Worm (Caenorhabditis elegans) whole organism, late embryonic: ENCODE data around the gene C16A3.2.

Experiments
- K02D7.2 ChIP-seq: sonication (generic microtip); optimal IDR thresholded peaks from 2 replicates; lab custom pipeline; 2017; ENCODE audit warnings: mild to moderate bottlenecking, missing genetic modification characterization, missing compliant biosample characterization
- K09A11.1 ChIP-seq: sonication (generic microtip); optimal IDR thresholded peaks from 2 replicates; lab custom pipeline; 2017; ENCODE audit warnings: antibody characterized with exemption, mild to moderate bottlenecking, missing genetic modification characterization, missing compliant biosample characterization; ENCODE audit not compliant: insufficient read depth
- T23F11.4 ChIP-seq: fragments of 200-800 bp; sonication (Bioruptor generic); optimal IDR thresholded peaks from 2 replicates; lab custom pipeline; 2018; ENCODE audit warnings: mild to moderate bottlenecking, missing genetic modification characterization, missing compliant biosample characterization
- ahr-1 ChIP-seq: sonication (generic microtip); optimal IDR thresholded peaks from 2 replicates; lab custom pipeline; 2016; ENCODE audit warnings: missing genetic modification characterization, missing compliant biosample characterization
- ceh-14 ChIP-seq: sonication (generic microtip); optimal IDR thresholded peaks from 2 replicates; lab custom pipeline; 2016; ENCODE audit warnings: missing genotype, missing genetic modification characterization, missing compliant biosample characterization
- ceh-18 ChIP-seq: sonication (generic microtip); optimal IDR thresholded peaks from 2 replicates; lab custom pipeline; 2016; ENCODE audit warnings: missing genetic modification characterization, missing compliant biosample characterization
- ceh-19 ChIP-seq: fragments of 200-800 bp; sonication (Bioruptor generic); optimal IDR thresholded peaks from 2 replicates; lab custom pipeline; 2018; ENCODE audit warnings: mild to moderate bottlenecking, missing genetic modification characterization, missing compliant biosample characterization
- ceh-2 ChIP-seq: sonication (generic microtip); optimal IDR thresholded peaks from 2 replicates; lab custom pipeline; 2016; ENCODE audit warnings: missing genotype, missing genetic modification characterization, missing compliant biosample characterization
- ceh-24 ChIP-seq: sonication (generic microtip); optimal IDR thresholded peaks from 2 replicates; lab custom pipeline; 2016; ENCODE audit warnings: mild to moderate bottlenecking, missing genetic modification characterization, missing compliant biosample characterization
- ceh-31 ChIP-seq: sonication (generic microtip); optimal IDR thresholded peaks from 2 replicates; lab custom pipeline; 2016; ENCODE audit warnings: missing genetic modification characterization, missing compliant biosample characterization
- ceh-48 ChIP-seq: sonication (generic microtip); optimal IDR thresholded peaks from 2 replicates; lab custom pipeline; 2016; ENCODE audit warnings: missing genetic modification characterization, inconsistent platforms, missing compliant biosample characterization
- ceh-6 ChIP-seq: fragments of 200-800 bp; sonication (Bioruptor generic); optimal IDR thresholded peaks from 2 replicates; lab custom pipeline; 2018; ENCODE audit warnings: mild to moderate bottlenecking, missing genetic modification characterization, missing compliant biosample characterization
- ceh-9 ChIP-seq: sonication (generic microtip); optimal IDR thresholded peaks from 2 replicates; lab custom pipeline; 2016; ENCODE audit warnings: mild to moderate bottlenecking, missing genetic modification characterization, inconsistent platforms, missing compliant biosample characterization
- dmd-4 ChIP-seq: sonication (generic microtip); optimal IDR thresholded peaks from 2 replicates; lab custom pipeline; 2016; ENCODE audit warnings: borderline replicate concordance, missing genetic modification characterization, missing compliant biosample characterization
- dve-1 ChIP-seq: sonication (generic microtip); optimal IDR thresholded peaks from 2 replicates; lab custom pipeline; 2017; ENCODE audit warnings: antibody characterized with exemption, mild to moderate bottlenecking, missing genetic modification characterization, missing compliant biosample characterization
- elt-2 ChIP-seq: sonication (generic microtip); optimal IDR thresholded peaks from 2 replicates; lab custom pipeline; 2016; ENCODE audit warnings: missing genetic modification reagents, missing genetic modification characterization, missing compliant biosample characterization
- ets-4 ChIP-seq: sonication (generic microtip); optimal IDR thresholded peaks from 2 replicates; lab custom pipeline; 2016; ENCODE audit warnings: missing genetic modification characterization, missing compliant biosample characterization
- eyg-1 ChIP-seq: sonication (generic microtip); optimal IDR thresholded peaks from 2 replicates; lab custom pipeline; 2016; ENCODE audit warnings: missing genotype, missing genetic modification characterization, missing compliant biosample characterization
- fax-1 ChIP-seq: sonication (generic microtip); optimal IDR thresholded peaks from 2 replicates; lab custom pipeline; 2016; ENCODE audit warnings: missing genotype, missing genetic modification characterization, missing compliant biosample characterization
- fkh-10 ChIP-seq: fragments of 150-350 bp; optimal IDR thresholded peaks from 2 replicates; lab custom pipeline; 2014; ENCODE audit warnings: missing biosample characterization, missing genetic modification reagents, missing genetic modification characterization
- fkh-6 ChIP-seq: sonication (generic microtip); optimal IDR thresholded peaks from 2 replicates; lab custom pipeline; 2016; ENCODE audit warnings: missing genetic modification characterization, missing compliant biosample characterization
- gmeb-2 ChIP-seq: sonication (generic microtip); optimal IDR thresholded peaks from 2 replicates; lab custom pipeline; 2016; ENCODE audit warnings: missing genetic modification characterization, inconsistent platforms, missing compliant biosample characterization
- hlh-13 ChIP-seq: fragments of 200-800 bp; sonication (Bioruptor generic); optimal IDR thresholded peaks from 2 replicates; lab custom pipeline; 2018; ENCODE audit warnings: mild to moderate bottlenecking, missing genetic modification characterization, missing compliant biosample characterization
- hlh-15 ChIP-seq: sonication (generic microtip); optimal IDR thresholded peaks from 2 replicates; lab custom pipeline; 2016; ENCODE audit warnings: missing genetic modification characterization, missing compliant biosample characterization
- hlh-30 ChIP-seq: sonication (generic microtip); optimal IDR thresholded peaks from 2 replicates; lab custom pipeline; 2017; ENCODE audit warnings: antibody characterized with exemption, missing genetic modification characterization, missing compliant biosample characterization; ENCODE audit not compliant: insufficient read depth
- hlh-8 ChIP-seq: sonication (generic microtip); optimal IDR thresholded peaks from 2 replicates; lab custom pipeline; 2016; ENCODE audit warnings: missing genotype, missing genetic modification characterization, missing compliant biosample characterization
- lin-11 ChIP-seq: fragments of 200-800 bp; sonication (Bioruptor generic); optimal IDR thresholded peaks from 2 replicates; lab custom pipeline; 2018; ENCODE audit warnings: mild to moderate bottlenecking, missing genetic modification characterization, missing compliant biosample characterization
- nhr-11 ChIP-seq: fragments of 150-350 bp; optimal IDR thresholded peaks from 2 replicates; lab custom pipeline; 2014; ENCODE audit warnings: missing biosample characterization, missing genetic modification characterization
- nhr-232 ChIP-seq: sonication (generic microtip); optimal IDR thresholded peaks from 2 replicates; lab custom pipeline; 2016; ENCODE audit warnings: missing genetic modification characterization, missing compliant biosample characterization
- npax-4 ChIP-seq: sonication (generic microtip); optimal IDR thresholded peaks from 2 replicates; lab custom pipeline; 2016; ENCODE audit warnings: missing genetic modification characterization, missing compliant biosample characterization
- pax-1 ChIP-seq: fragments of 150-350 bp; optimal IDR thresholded peaks from 2 replicates; lab custom pipeline; 2014; ENCODE audit warnings: missing biosample characterization, missing genetic modification characterization
- pqm-1 ChIP-seq: sonication (generic microtip); optimal IDR thresholded peaks from 2 replicates; lab custom pipeline; 2016; ENCODE audit warnings: missing genetic modification characterization, missing compliant biosample characterization
- pros-1 ChIP-seq: fragments of 150-350 bp; optimal IDR thresholded peaks from 2 replicates; lab custom pipeline; 2014; ENCODE audit warnings: missing biosample characterization, missing genetic modification reagents, missing genetic modification characterization
- ref-2 ChIP-seq: sonication (generic microtip); optimal IDR thresholded peaks from 2 replicates; lab custom pipeline; 2016; ENCODE audit warnings: missing genetic modification characterization, missing compliant biosample characterization
- rnt-1 ChIP-seq: sonication (generic microtip); optimal IDR thresholded peaks from 2 replicates; lab custom pipeline; 2016; ENCODE audit warnings: missing genetic modification characterization, missing compliant biosample characterization
- sdc-2 ChIP-seq: sonication (generic microtip); optimal IDR thresholded peaks from 2 replicates; lab custom pipeline; 2016; ENCODE audit warnings: missing genotype, missing genetic modification characterization, missing compliant biosample characterization
- sox-2 ChIP-seq: fragments of 200-800 bp; sonication (Bioruptor generic); IDR thresholded peaks from 2 replicates; pipeline ENCODE4 v1.3.6; 2022; ENCODE audit warnings: missing genetic modification reagents, missing genetic modification characterization, missing compliant biosample characterization
- syd-9 ChIP-seq: sonication (generic microtip); optimal IDR thresholded peaks from 2 replicates; lab custom pipeline; 2016; ENCODE audit warnings: mild to moderate bottlenecking, missing genetic modification characterization, moderate library complexity, missing compliant biosample characterization
- tbx-2 ChIP-seq: sonication (generic microtip); optimal IDR thresholded peaks from 2 replicates; lab custom pipeline; 2016; ENCODE audit warnings: missing genetic modification characterization, missing compliant biosample characterization
- unc-42 ChIP-seq: sonication (generic microtip); optimal IDR thresholded peaks from 2 replicates; lab custom pipeline; 2016; ENCODE audit warnings: missing genotype, missing genetic modification characterization, missing compliant biosample characterization
- zip-5 ChIP-seq: sonication (generic microtip); optimal IDR thresholded peaks from 2 replicates; lab custom pipeline; 2016; ENCODE audit warnings: missing genetic modification characterization, missing compliant biosample characterization

Gene C16A3.2

ce11 chrIII:6421473-6421872 lies 31.8 kb downstream of the C16A3.2 start:
- TF ChIP-seq ceh-48 (tag; lab: Kevin White, UChicago) (no peak), sox-2 (no peak), pqm-1 (tag; lab: Kevin White, UChicago) (no peak), hlh-8 (tag; lab: Kevin White, UChicago) (no peak), dve-1 (tag; lab: Kevin White, UChicago) (no peak), ceh-18 (no peak), nhr-232 (tag; lab: Kevin White, UChicago) (no peak), K02D7.2 (tag; lab: Kevin White, UChicago) (no peak), ets-4 (tag; lab: Kevin White, UChicago) (no peak), eyg-1 (tag; lab: Kevin White, UChicago) (no peak), ref-2 (tag; lab: Kevin White, UChicago) (no peak)

ce11 chrIII:6421973-6422511 lies 32.4 kb downstream of the C16A3.2 start:
- TF ChIP-seq fax-1 (tag; lab: Kevin White, UChicago) (no peak), ceh-31 (no peak), elt-2 (tag; lab: Kevin White, UChicago) (peak; percentile 49), ceh-9 (tag; lab: Kevin White, UChicago) (no peak)

ce11 chrIII:6422721-6423120 lies 33.1 kb downstream of the C16A3.2 start:
- no peak for TF ChIP-seq syd-9 (tag; lab: Kevin White, UChicago)
- TF ChIP-seq, all 69 proteins: peak for 0

ce11 chrIII:6427205-6427604 lies 37.6 kb downstream of the C16A3.2 start, which contains the start of gene C05D11.8:
TSS of gene C05D11.8 (minus strand) at chrIII:6427305.
- TF ChIP-seq dmd-4 (tag; lab: Kevin White, UChicago) (no peak), ceh-19 (no peak), ceh-2 (tag; lab: Kevin White, UChicago) (no peak), lin-11 (tag; lab: Kevin White, UChicago) (no peak), dve-1 (tag; lab: Kevin White, UChicago) (no peak), zip-5 (tag; lab: Kevin White, UChicago) (no peak), pax-1 (no peak), ceh-18 (no peak), ceh-14 (no peak), hlh-8 (tag; lab: Kevin White, UChicago) (no peak), nhr-232 (tag; lab: Kevin White, UChicago) (no peak), nhr-11 (tag; lab: Kevin White, UChicago) (no peak)

ce11 chrIII:6430834-6431233 lies 41.2 kb downstream of the C16A3.2 start, which contains the start of gene popl-1:
TSS of gene popl-1 (minus strand) at chrIII:6430934.
- TF ChIP-seq pros-1 (tag; lab: Kevin White, UChicago), result no peak
- no peak for TF ChIP-seq hlh-30
- no peak for TF ChIP-seq npax-4 (tag; lab: Kevin White, UChicago)
- TF ChIP-seq dmd-4 (tag; lab: Kevin White, UChicago), result no peak
- no peak for TF ChIP-seq unc-42 (tag; lab: Kevin White, UChicago)
- no peak for TF ChIP-seq fkh-6 (tag; lab: Kevin White, UChicago)
- no peak for TF ChIP-seq sox-2
- no peak for TF ChIP-seq hlh-13
- TF ChIP-seq nhr-11 (tag; lab: Kevin White, UChicago), result no peak
- TF ChIP-seq ceh-14, result no peak
- no peak for TF ChIP-seq ceh-18
- no peak for TF ChIP-seq ceh-9 (tag; lab: Kevin White, UChicago)
- TF ChIP-seq T23F11.4, result no peak

ce11 chrIII:6431766-6432228 lies 42.2 kb downstream of the C16A3.2 start, which contains the start of the genes mrps-17 and txdc-9:
TSS of gene mrps-17 (minus strand) at chrIII:6431798.
TSS of gene txdc-9 (plus strand) at chrIII:6432178.
- TF ChIP-seq fkh-10 (GFP tag; lab: Kevin White, UChicago) (no peak), tbx-2 (tag; lab: Kevin White, UChicago) (peak; percentile 36), hlh-15 (tag; lab: Kevin White, UChicago) (no peak), ceh-2 (tag; lab: Kevin White, UChicago) (peak; percentile 21), ceh-14 (peak; percentile 94), ahr-1 (no peak), dmd-4 (tag; lab: Kevin White, UChicago) (no peak), rnt-1 (tag; lab: Kevin White, UChicago) (no peak), ceh-6 (GFP tag; lab: Kevin White, UChicago) (no peak), ceh-31 (peak; percentile 66), ceh-24 (no peak), ref-2 (tag; lab: Kevin White, UChicago) (no peak), hlh-8 (tag; lab: Kevin White, UChicago) (no peak), ceh-48 (tag; lab: Kevin White, UChicago) (peak; percentile 47), sdc-2 (tag; lab: Kevin White, UChicago) (no peak), unc-42 (tag; lab: Kevin White, UChicago) (peak; percentile 99), syd-9 (tag; lab: Kevin White, UChicago) (no peak), gmeb-2 (tag; lab: Kevin White, UChicago) (no peak), K09A11.1 (no peak)
